Fruit fly (Drosophila melanogaster) Kc167 (cell line): ENCODE data around the gene Dyro.

ENCODE experiments used
- Myc ChIP-seq: fragments of >200 bp; optimal IDR thresholded peaks from 2 replicates; lab custom pipeline; 2017; ENCODE audit warnings: missing external identifiers
- Sin3A ChIP-seq: fragments of >200 bp; optimal IDR thresholded peaks from 2 replicates; lab custom pipeline; 2018; ENCODE audit warnings: missing external identifiers
- h ChIP-seq: fragments of >200 bp; optimal IDR thresholded peaks from 3 replicates; lab custom pipeline; 2018; ENCODE audit warnings: missing external identifiers
- insv ChIP-seq: fragments of >200 bp; optimal IDR thresholded peaks from 3 replicates; lab custom pipeline; 2018; ENCODE audit warnings: missing external identifiers
- psq ChIP-seq: fragments of >200 bp; optimal IDR thresholded peaks from 2 replicates; lab custom pipeline; 2017; ENCODE audit warnings: missing external identifiers
- ttk ChIP-seq: sonication (Bioruptor generic); optimal IDR thresholded peaks from 2 replicates; lab custom pipeline; 2017; ENCODE audit warnings: missing external identifiers

The Dyro gene

dm6 chr3L:11311447-11311846 lies 15.7 kb upstream of the Dyro start, which contains the start of gene CG7573:
TSS of gene CG7573 (plus strand) at chr3L:11311747.
- TF ChIP-seq h (lab: Kevin White, UChicago) (no peak), psq (lab: Kevin White, UChicago) (no peak), Myc (lab: Kevin White, UChicago) (no peak), insv (lab: Kevin White, UChicago) (no peak), Sin3A (lab: Kevin White, UChicago) (no peak), ttk (no peak)

- TF ChIP-seq psq (lab: Kevin White, UChicago) (no peak), h (lab: Kevin White, UChicago) (no peak), Myc (lab: Kevin White, UChicago) (no peak), ttk (no peak), insv (lab: Kevin White, UChicago) (no peak)
Measured at dm6 chr3L:11310728-11311127, 15.0 kb upstream of the Dyro start.

dm6 chr3L:11309743-11310518 lies 14.2 kb upstream of the Dyro start:
- TF ChIP-seq psq (lab: Kevin White, UChicago) = no peak
- no peak for TF ChIP-seq ttk
- TF ChIP-seq Myc (lab: Kevin White, UChicago) = no peak
- no peak for TF ChIP-seq insv (lab: Kevin White, UChicago)
- no peak for TF ChIP-seq h (lab: Kevin White, UChicago)
- TF ChIP-seq Sin3A (lab: Kevin White, UChicago) = no peak

dm6 chr3L:11308498-11308897 lies 12.8 kb upstream of the Dyro start:
- no peak for TF ChIP-seq h (lab: Kevin White, UChicago)
- TF ChIP-seq insv (lab: Kevin White, UChicago) = no peak
- TF ChIP-seq Myc (lab: Kevin White, UChicago) = no peak
- no peak for TF ChIP-seq Sin3A (lab: Kevin White, UChicago)
- TF ChIP-seq psq (lab: Kevin White, UChicago) = no peak
- TF ChIP-seq ttk = no peak

dm6 chr3L:11307032-11307356 lies 11.3 kb upstream of the Dyro start:
- no peak for TF ChIP-seq Myc (lab: Kevin White, UChicago)
- no peak for TF ChIP-seq insv (lab: Kevin White, UChicago)
- TF ChIP-seq psq (lab: Kevin White, UChicago) = no peak

- no peak for TF ChIP-seq Sin3A (lab: Kevin White, UChicago)
- no peak for TF ChIP-seq Myc (lab: Kevin White, UChicago)
- TF ChIP-seq insv (lab: Kevin White, UChicago) = no peak
- no peak for TF ChIP-seq h (lab: Kevin White, UChicago)
- no peak for TF ChIP-seq psq (lab: Kevin White, UChicago)
- no peak for TF ChIP-seq ttk
Measured at dm6 chr3L:11306145-11307031, 10.7 kb upstream of the Dyro start.

- no peak for TF ChIP-seq ttk
- no peak for TF ChIP-seq insv (lab: Kevin White, UChicago)
- no peak for TF ChIP-seq Myc (lab: Kevin White, UChicago)
Measured at dm6 chr3L:11305316-11305715, 9.6 kb upstream of the Dyro start.

- TF ChIP-seq h (lab: Kevin White, UChicago) (no peak), Sin3A (lab: Kevin White, UChicago) (no peak), insv (lab: Kevin White, UChicago) (no peak), Myc (lab: Kevin White, UChicago) (no peak), ttk (no peak), psq (lab: Kevin White, UChicago) (no peak)
Measured at dm6 chr3L:11303414-11304205, 7.9 kb upstream of the Dyro start.

- TF ChIP-seq Sin3A (lab: Kevin White, UChicago) = no peak
- TF ChIP-seq h (lab: Kevin White, UChicago) = no peak
- no peak for TF ChIP-seq psq (lab: Kevin White, UChicago)
- TF ChIP-seq insv (lab: Kevin White, UChicago) = no peak
- TF ChIP-seq ttk = no peak
Measured at dm6 chr3L:11302906-11303305, 7.2 kb upstream of the Dyro start.

- TF ChIP-seq psq (lab: Kevin White, UChicago) (no peak), Sin3A (lab: Kevin White, UChicago) (no peak), ttk (no peak), h (lab: Kevin White, UChicago) (no peak), Myc (lab: Kevin White, UChicago) (no peak), insv (lab: Kevin White, UChicago) (no peak)
Measured at dm6 chr3L:11299216-11299615, 3.5 kb upstream of the Dyro start.

- TF ChIP-seq insv (lab: Kevin White, UChicago) (no peak), Myc (lab: Kevin White, UChicago) (no peak), psq (lab: Kevin White, UChicago) (no peak), Sin3A (lab: Kevin White, UChicago) (no peak), h (lab: Kevin White, UChicago) (no peak), ttk (no peak)
Measured at dm6 chr3L:11298371-11299070, 2.8 kb upstream of the Dyro start.
